Worm (Caenorhabditis elegans): ENCODE results near the gene C49F8.1.

C49F8.1 gene

DNA sequence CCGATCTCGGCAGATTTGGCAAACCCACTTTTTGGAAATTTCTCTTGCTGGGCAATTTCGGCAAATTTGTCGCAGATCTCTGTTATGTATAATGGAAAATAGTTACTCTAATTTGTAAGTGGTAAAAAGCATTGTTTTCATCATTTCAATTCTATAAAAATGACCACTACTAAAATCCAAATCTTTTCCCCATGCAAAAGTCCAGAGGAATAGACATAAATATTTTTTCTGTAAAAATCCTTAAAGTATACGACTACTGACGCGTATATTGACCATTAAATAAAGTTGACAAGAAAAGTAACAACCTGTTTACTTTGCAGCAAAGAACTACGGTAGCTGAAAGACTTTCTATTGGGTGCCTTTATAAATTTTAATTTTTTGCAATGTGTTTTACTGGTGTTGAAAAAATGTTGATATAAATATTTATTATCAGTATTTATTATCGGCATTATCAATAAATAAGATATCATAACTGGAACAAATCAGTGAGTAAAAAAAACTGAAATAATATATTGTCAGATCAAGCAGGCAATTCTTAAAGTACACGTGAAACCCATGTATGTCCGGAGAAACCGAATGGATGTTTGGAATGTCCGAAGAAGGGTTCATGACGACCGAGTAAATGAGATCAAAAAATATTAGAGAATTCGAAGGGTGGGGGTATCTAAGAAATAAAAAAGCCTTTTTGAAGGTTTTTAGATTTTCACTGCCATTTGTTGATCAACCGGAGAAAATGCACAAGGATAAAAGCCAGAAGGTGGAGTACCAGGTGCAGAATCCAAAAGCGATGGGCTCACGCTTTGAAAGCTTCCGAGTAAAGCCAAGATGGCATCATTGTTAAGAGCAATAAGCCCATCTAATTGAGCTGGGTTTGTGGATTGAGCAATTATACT, 15.3 kb downstream of the C49F8.1 start (continued):
- TF ChIP-seq nhr-19 (GFP tag; conservative IDR thresholded peaks at IDR 0.05) (peak; percentile 59), aha-1 (tag; optimal IDR thresholded peaks at IDR 0.05) (no peak), alr-1 (tag; optimal IDR thresholded peaks at IDR 0.05; ENCODE audit: borderline replicate concordance) (no peak), ama-1 (optimal IDR thresholded peaks at IDR 0.05) (peak; percentile 85), rnt-1 (tag; optimal IDR thresholded peaks at IDR 0.05) (peak; percentile 41), C34B4.2 (tag; optimal IDR thresholded peaks at IDR 0.05) (no peak), pax-3 (tag; optimal IDR thresholded peaks at IDR 0.05) (peak; percentile 11), egl-27 (tag; optimal IDR thresholded peaks at IDR 0.05) (no peak), pqm-1 (tag; optimal IDR thresholded peaks at IDR 0.05) (no peak), fkh-8 (tag; optimal IDR thresholded peaks at IDR 0.05) (no peak), nhr-71 (tag; optimal IDR thresholded peaks at IDR 0.05) (peak; percentile 77), efl-1 (optimal IDR thresholded peaks at IDR 0.05) (no peak), efl-1 (GFP tag; optimal IDR thresholded peaks at IDR 0.05 in 1 of 2) (peak in 1 of 2 experiments; percentile 67), grh-1 (GFP tag; IDR thresholded peaks at IDR 0.05) (no peak), unc-86 (tag; optimal IDR thresholded peaks at IDR 0.05) (no peak), ztf-11 (tag; optimal IDR thresholded peaks at IDR 0.05) (peak in 1 of 2 experiments; percentile 6), ceh-8 (GFP tag; optimal IDR thresholded peaks at IDR 0.05) (no peak), sptf-1 (tag; optimal IDR thresholded peaks at IDR 0.05) (no peak), hpl-2 (GFP tag; optimal IDR thresholded peaks at IDR 0.05) (peak; percentile 19), lin-15B (tag; optimal IDR thresholded peaks at IDR 0.05) (no peak), unc-62 (GFP tag; optimal IDR thresholded peaks at IDR 0.05) (no peak), fkh-10 (GFP tag; optimal IDR thresholded peaks at IDR 0.05) (no peak), snpc-4 (tag; optimal IDR thresholded peaks at IDR 0.05) (no peak), blmp-1 (tag; optimal IDR thresholded peaks at IDR 0.05) (no peak), unc-98 (GFP tag; IDR thresholded peaks at IDR 0.05) (no peak), isw-1 (GFP tag; IDR thresholded peaks at IDR 0.05) (no peak), ceh-88 (GFP tag; IDR thresholded peaks at IDR 0.05) (no peak), lin-35 (GFP tag; optimal IDR thresholded peaks at IDR 0.05) (peak in 1 of 2 experiments; percentile 18), C16A3.4 (tag; optimal IDR thresholded peaks at IDR 0.05) (peak; percentile 33), C04F5.9 (tag; optimal IDR thresholded peaks at IDR 0.05) (no peak), xbp-1 (tag; optimal IDR thresholded peaks at IDR 0.05) (no peak), nhr-28 (tag; optimal IDR thresholded peaks at IDR 0.05) (no peak), ces-1 (GFP tag; optimal IDR thresholded peaks at IDR 0.05) (no peak), tbx-2 (tag; optimal IDR thresholded peaks at IDR 0.05) (peak; percentile 56), lir-3 (tag; optimal IDR thresholded peaks at IDR 0.05; ENCODE audit: poor library complexity) (no peak), unc-30 (tag; optimal IDR thresholded peaks at IDR 0.05) (no peak), lin-14 (GFP tag; optimal IDR thresholded peaks at IDR 0.05) (peak; percentile 18), nhr-77 (tag; optimal IDR thresholded peaks at IDR 0.05) (no peak), elt-3 (tag; optimal IDR thresholded peaks at IDR 0.05) (peak in 1 of 6 experiments; percentile 62), lsy-2 (tag; optimal IDR thresholded peaks at IDR 0.05) (peak; percentile 39 to 43), snu-23 (GFP tag; optimal IDR thresholded peaks at IDR 0.05) (peak; percentile 55), nhr-12 (tag; optimal IDR thresholded peaks at IDR 0.05) (no peak), nhr-84 (tag; optimal IDR thresholded peaks at IDR 0.05) (no peak), ztf-4 (tag; optimal IDR thresholded peaks at IDR 0.05) (peak; percentile 80), zag-1 (tag; optimal IDR thresholded peaks at IDR 0.05) (no peak), nhr-47 (tag; optimal IDR thresholded peaks at IDR 0.05) (peak; percentile 66), irx-1 (tag; optimal IDR thresholded peaks at IDR 0.05) (no peak), aly-2 (tag; optimal IDR thresholded peaks at IDR 0.05) (peak; percentile 19)

All from whole organism, L1 larva.